Worm (Caenorhabditis elegans) whole organism, L4 larva: ENCODE results near the gene sshk-1.

Experiments used
- lin-13 ChIP-seq: fragments of 150-350 bp; optimal IDR thresholded peaks from 2 replicates; lab custom pipeline; 2014; ENCODE audit warnings: missing biosample characterization, missing genetic modification reagents, missing genetic modification characterization
- mxl-3 ChIP-seq: fragments of 200-800 bp; sonication (Bioruptor generic); optimal IDR thresholded peaks from 2 replicates; lab custom pipeline; 2018; ENCODE audit warnings: mild to moderate bottlenecking, missing genetic modification characterization, missing compliant biosample characterization

DNA sequence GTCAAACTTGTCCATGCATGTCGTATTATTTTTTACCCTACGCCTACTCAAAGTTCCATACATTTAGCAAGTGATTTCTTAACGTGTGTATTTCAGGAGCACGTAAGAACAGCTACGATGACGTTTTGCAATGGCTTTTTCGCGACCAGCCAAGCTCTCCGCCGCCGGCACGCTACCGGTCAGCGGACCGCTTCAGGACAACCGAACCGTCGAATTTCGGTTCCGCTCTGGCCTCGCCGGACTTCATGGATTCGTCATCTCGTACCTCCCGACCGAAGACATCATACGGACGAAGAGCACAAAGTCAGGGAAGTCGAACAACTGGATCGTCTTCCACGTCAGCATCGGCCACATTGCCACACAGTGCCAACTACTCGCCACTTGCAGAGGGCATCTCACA, 32.3 kb upstream of the sshk-1 start:
- TF ChIP-seq lin-13: no peak
- no peak for TF ChIP-seq mxl-3 (GFP tag; lab: Kevin White, UChicago)
